Fruit fly (Drosophila melanogaster) whole organism, prepupa: ENCODE data around the gene Abd-B.
A peak's percentile ranks its signal among the peaks of the same experiment; 100 is the strongest.

Experiments
- Blimp-1 ChIP-seq: fragments of 200-800 bp; sonication (Bioruptor generic); optimal IDR thresholded peaks from 3 replicates; lab custom pipeline; 2017; ENCODE audit warnings: missing biosample characterization, missing genetic modification characterization, mild to moderate bottlenecking, moderate library complexity, missing genetic modification reagents
- CG10631 ChIP-seq: fragments of 200-800 bp; sonication (Bioruptor generic); optimal IDR thresholded peaks from 2 replicates; lab custom pipeline; 2016; ENCODE audit warnings: missing biosample characterization, missing genetic modification characterization
- CG10669 ChIP-seq: fragments of 200-800 bp; sonication (Bioruptor generic); optimal IDR thresholded peaks from 3 replicates; lab custom pipeline; 2018; ENCODE audit warnings: missing biosample characterization, mild to moderate bottlenecking, missing genetic modification characterization, moderate library complexity
- CG11294 ChIP-seq: fragments of 200-800 bp; sonication (Bioruptor generic); IDR thresholded peaks from 2 replicates; pipeline ENCODE4 v1.3.6; 2022; ENCODE audit warnings: missing biosample characterization, missing genetic modification characterization
- CG11762 ChIP-seq: fragments of 200-800 bp; sonication (Bioruptor generic); optimal IDR thresholded peaks from 3 replicates; lab custom pipeline; 2016; ENCODE audit warnings: missing biosample characterization, missing genetic modification characterization; ENCODE audit not compliant: insufficient read depth
- CG11902 ChIP-seq: fragments of 200-800 bp; sonication (Bioruptor generic); optimal IDR thresholded peaks from 3 replicates; lab custom pipeline; 2016; ENCODE audit warnings: missing biosample characterization, missing genetic modification characterization
- CG1621 ChIP-seq: fragments of 200-800 bp; sonication (Bioruptor generic); optimal IDR thresholded peaks from 3 replicates; lab custom pipeline; 2018; ENCODE audit warnings: missing biosample characterization, mild to moderate bottlenecking, missing genetic modification characterization
- CG16779 ChIP-seq: fragments of 200-800 bp; sonication (Bioruptor generic); optimal IDR thresholded peaks from 3 replicates; lab custom pipeline; 2017; ENCODE audit warnings: missing biosample characterization, mild to moderate bottlenecking, missing genetic modification characterization
- CG3032 ChIP-seq: fragments of 200-800 bp; optimal IDR thresholded peaks from 2 replicates; lab custom pipeline; 2019; ENCODE audit warnings: missing biosample characterization, mild to moderate bottlenecking, missing genetic modification characterization, moderate library complexity
- CG34406 ChIP-seq: fragments of 200-800 bp; sonication (Bioruptor generic); optimal IDR thresholded peaks from 3 replicates; lab custom pipeline; 2016; ENCODE audit warnings: missing biosample characterization, missing genetic modification characterization
- CG3919 ChIP-seq: fragments of 200-800 bp; sonication (Bioruptor generic); optimal IDR thresholded peaks from 3 replicates; lab custom pipeline; 2016; ENCODE audit warnings: missing biosample characterization, missing genetic modification characterization
- CG6276 ChIP-seq: fragments of 200-800 bp; sonication (Bioruptor generic); optimal IDR thresholded peaks from 2 replicates; lab custom pipeline; 2017; ENCODE audit warnings: missing biosample characterization, mild to moderate bottlenecking, missing genetic modification characterization
- CG6808 ChIP-seq: fragments of 200-800 bp; sonication (Bioruptor generic); optimal IDR thresholded peaks from 3 replicates; lab custom pipeline; 2017; ENCODE audit warnings: missing biosample characterization, missing genetic modification characterization, mild to moderate bottlenecking, moderate library complexity, missing genetic modification reagents
- CG6854 ChIP-seq: fragments of 200-800 bp; sonication (Bioruptor generic); optimal IDR thresholded peaks from 2 replicates; lab custom pipeline; 2017; ENCODE audit warnings: missing biosample characterization, mild to moderate bottlenecking, missing genetic modification characterization
- CG7368 ChIP-seq: fragments of 200-800 bp; sonication (Bioruptor generic); optimal IDR thresholded peaks from 3 replicates; lab custom pipeline; 2016; ENCODE audit warnings: missing biosample characterization, missing genetic modification characterization
- CG8119 ChIP-seq: fragments of 200-800 bp; sonication (Bioruptor generic); IDR thresholded peaks from 3 replicates; pipeline ENCODE4 v1.3.6; 2022; ENCODE audit warnings: missing biosample characterization, missing genetic modification characterization
- CG8319 ChIP-seq: fragments of 200-800 bp; sonication (Bioruptor generic); optimal IDR thresholded peaks from 3 replicates; lab custom pipeline; 2016; ENCODE audit warnings: missing biosample characterization, missing genetic modification characterization
- CG9139 ChIP-seq: fragments of 200-800 bp; sonication (Bioruptor generic); optimal IDR thresholded peaks from 3 replicates; lab custom pipeline; 2017; ENCODE audit warnings: missing biosample characterization, mild to moderate bottlenecking, missing genetic modification characterization
- Eip75B ChIP-seq: fragments of 200-800 bp; sonication (Bioruptor generic); optimal IDR thresholded peaks from 3 replicates; lab custom pipeline; 2016; ENCODE audit warnings: missing biosample characterization, missing genetic modification characterization
- Eip78C ChIP-seq: fragments of 200-800 bp; sonication (Bioruptor generic); peaks from one replicate; lab custom pipeline; 2016; ENCODE audit warnings: missing biosample characterization, missing genetic modification characterization
- Hr38 ChIP-seq: sonication (Bioruptor generic); optimal IDR thresholded peaks from 2 replicates; lab custom pipeline; 2016; ENCODE audit warnings: missing biosample characterization, missing genetic modification characterization
- Hr4 ChIP-seq: fragments of 200-800 bp; sonication (Bioruptor generic); optimal IDR thresholded peaks from 3 replicates; lab custom pipeline; 2016; ENCODE audit warnings: missing biosample characterization, missing genetic modification characterization
- Lpt ChIP-seq: fragments of 200-800 bp; sonication (Bioruptor generic); optimal IDR thresholded peaks from 3 replicates; lab custom pipeline; 2016; ENCODE audit warnings: missing biosample characterization, missing genetic modification characterization
- Met ChIP-seq: fragments of 200-800 bp; sonication (Bioruptor generic); optimal IDR thresholded peaks from 3 replicates; lab custom pipeline; 2016; ENCODE audit warnings: missing biosample characterization, missing genetic modification characterization
- OdsH ChIP-seq: fragments of 200-800 bp; sonication (Bioruptor generic); optimal IDR thresholded peaks from 3 replicates; lab custom pipeline; 2016; ENCODE audit warnings: missing biosample characterization, missing genetic modification characterization
- Sox14 ChIP-seq: fragments of 200-800 bp; sonication (Bioruptor generic); optimal IDR thresholded peaks from 3 replicates; lab custom pipeline; 2016; ENCODE audit warnings: missing biosample characterization, missing genetic modification characterization
- achi ChIP-seq: fragments of 200-800 bp; sonication (Bioruptor generic); optimal IDR thresholded peaks from 3 replicates; lab custom pipeline; 2016; ENCODE audit warnings: missing biosample characterization, missing genetic modification characterization
- dac ChIP-seq: fragments of 200-800 bp; sonication (Bioruptor generic); optimal IDR thresholded peaks from 2 replicates; lab custom pipeline; 2017; ENCODE audit warnings: missing biosample characterization, mild to moderate bottlenecking, missing genetic modification characterization
- dsx ChIP-seq: fragments of 200-800 bp; optimal IDR thresholded peaks from 3 replicates; lab custom pipeline; 2019; ENCODE audit warnings: missing biosample characterization, mild to moderate bottlenecking, missing genetic modification characterization, moderate library complexity; ENCODE audit not compliant: poor library complexity, severe bottlenecking
- eg ChIP-seq: fragments of 200-800 bp; sonication (Bioruptor generic); IDR thresholded peaks from 3 replicates; pipeline ENCODE4 v1.3.6; 2022; ENCODE audit warnings: missing biosample characterization, missing genetic modification characterization
- esn ChIP-seq: fragments of 200-800 bp; sonication (Bioruptor generic); optimal IDR thresholded peaks from 2 replicates; lab custom pipeline; 2016; ENCODE audit warnings: missing biosample characterization, mild to moderate bottlenecking, missing genetic modification characterization, moderate library complexity
- fd59A ChIP-seq: fragments of 200-800 bp; sonication (Bioruptor generic); optimal IDR thresholded peaks from 2 replicates; lab custom pipeline; 2017; ENCODE audit warnings: missing biosample characterization, mild to moderate bottlenecking, missing genetic modification characterization, missing genetic modification reagents
- fd85E ChIP-seq: fragments of 200-800 bp; sonication (Bioruptor generic); optimal IDR thresholded peaks from 3 replicates; lab custom pipeline; 2016; ENCODE audit warnings: missing biosample characterization, missing genetic modification characterization
- fkh ChIP-seq: fragments of 200-800 bp; sonication (Bioruptor generic); optimal IDR thresholded peaks from 3 replicates; lab custom pipeline; 2017; ENCODE audit warnings: missing biosample characterization, mild to moderate bottlenecking, missing genetic modification characterization, moderate library complexity
- lz ChIP-seq: fragments of 200-800 bp; sonication (Bioruptor generic); optimal IDR thresholded peaks from 3 replicates; lab custom pipeline; 2016; ENCODE audit warnings: missing biosample characterization, missing genetic modification characterization
- net ChIP-seq: fragments of 200-800 bp; sonication (Bioruptor generic); optimal IDR thresholded peaks from 3 replicates; lab custom pipeline; 2016; ENCODE audit warnings: missing biosample characterization, missing genetic modification characterization
- pdm3 ChIP-seq: fragments of 200-800 bp; sonication (Bioruptor generic); optimal IDR thresholded peaks from 3 replicates; lab custom pipeline; 2016; ENCODE audit warnings: missing biosample characterization, missing genetic modification characterization
- salr ChIP-seq, 2 experiments: fragments of 200-800 bp; sonication (Bioruptor generic); optimal IDR thresholded peaks; 3 replicates each; lab custom pipeline; 2016 to 2018; ENCODE audit warnings: missing biosample characterization in 2 of 2, missing genetic modification characterization in 2 of 2, mild to moderate bottlenecking in 1 of 2
- spab ChIP-seq: fragments of 200-800 bp; sonication (Bioruptor generic); optimal IDR thresholded peaks from 2 replicates; lab custom pipeline; 2017; ENCODE audit warnings: missing biosample characterization, mild to moderate bottlenecking, missing genetic modification characterization, missing genetic modification reagents
- svp ChIP-seq: fragments of 200-800 bp; sonication (Bioruptor generic); peaks from one replicate; lab custom pipeline; 2016; ENCODE audit warnings: missing biosample characterization, missing genetic modification characterization
- topi ChIP-seq: fragments of 200-800 bp; sonication (Bioruptor generic); optimal IDR thresholded peaks from 3 replicates; lab custom pipeline; 2016; ENCODE audit warnings: missing biosample characterization, missing genetic modification characterization

The Abd-B gene

DNA sequence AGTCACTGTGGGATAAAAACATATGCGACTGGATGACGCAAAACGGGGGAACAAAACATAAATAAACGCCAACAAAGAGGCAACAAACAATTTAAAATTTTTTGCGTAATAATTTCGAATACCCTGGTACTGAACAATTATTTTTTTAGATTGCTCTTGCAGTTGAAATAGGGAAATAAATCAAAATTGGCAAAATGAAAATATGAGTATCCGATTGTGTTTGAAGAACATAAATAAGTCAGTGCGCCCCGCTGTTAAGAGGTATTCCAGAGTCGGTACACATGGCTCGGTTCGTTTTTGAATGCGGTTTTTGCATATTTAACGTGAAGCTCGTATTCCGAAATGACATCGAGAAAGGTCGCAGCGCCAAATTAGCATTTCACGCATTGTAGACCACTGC is 13.5 kb upstream of the Abd-B start (continued):
- no peak for TF ChIP-seq eg (GFP tag; lab: Robert Waterston, UW)
- no peak for TF ChIP-seq net (GFP tag; lab: Kevin White, UChicago)
- peak; percentile 8 for TF ChIP-seq pdm3 (GFP tag; lab: Kevin White, UChicago)
- TF ChIP-seq CG16779 (tag; lab: Kevin White, UChicago), result no peak
- peak; percentile 32 for TF ChIP-seq OdsH
- TF ChIP-seq achi, result peak; percentile 13
- no peak for TF ChIP-seq dsx (GFP tag; lab: Kevin White, UChicago)
- no peak for TF ChIP-seq salr (GFP tag; optimal IDR thresholded peaks at IDR 0.05; lab: Kevin White, UChicago)
- TF ChIP-seq CG34406, result peak; percentile 19
- no peak for TF ChIP-seq CG1621 (tag; lab: Kevin White, UChicago)
- TF ChIP-seq fd59A, result no peak
- no peak for TF ChIP-seq Hr38 (GFP tag; lab: Kevin White, UChicago)
- peak; percentile 1 for TF ChIP-seq Hr4 (GFP tag; lab: Kevin White, UChicago)
- peak; percentile 73 for TF ChIP-seq topi (GFP tag; lab: Kevin White, UChicago)
- peak; percentile 10 for TF ChIP-seq Eip75B (GFP tag; lab: Kevin White, UChicago)
- peak; percentile 20 for TF ChIP-seq Blimp-1 (GFP tag; lab: Kevin White, UChicago)
- peak; percentile 43 for TF ChIP-seq Met (GFP tag; lab: Kevin White, UChicago)
- no peak for TF ChIP-seq CG8119 (GFP tag; lab: Robert Waterston, UW)
- TF ChIP-seq Lpt (GFP tag; lab: Kevin White, UChicago), result no peak
- TF ChIP-seq CG8319, result peak; percentile 5
- no peak for TF ChIP-seq spab (GFP tag; lab: Kevin White, UChicago)
- TF ChIP-seq Sox14 (GFP tag; lab: Kevin White, UChicago), result peak; percentile 52
- peak; percentile 86 for TF ChIP-seq svp
- no peak for TF ChIP-seq CG6276 (GFP tag; lab: Kevin White, UChicago)
- no peak for TF ChIP-seq dac
- TF ChIP-seq CG10631 (GFP tag; lab: Kevin White, UChicago), result peak; percentile 5
- TF ChIP-seq CG3919, result peak; percentile 12
- no peak for TF ChIP-seq CG7368 (GFP tag; lab: Kevin White, UChicago)
- no peak for TF ChIP-seq fkh (GFP tag; lab: Kevin White, UChicago)
- TF ChIP-seq CG11902 (GFP tag; lab: Kevin White, UChicago), result peak; percentile 30
- no peak for TF ChIP-seq CG11294 (GFP tag; lab: Robert Waterston, UW)

DNA sequence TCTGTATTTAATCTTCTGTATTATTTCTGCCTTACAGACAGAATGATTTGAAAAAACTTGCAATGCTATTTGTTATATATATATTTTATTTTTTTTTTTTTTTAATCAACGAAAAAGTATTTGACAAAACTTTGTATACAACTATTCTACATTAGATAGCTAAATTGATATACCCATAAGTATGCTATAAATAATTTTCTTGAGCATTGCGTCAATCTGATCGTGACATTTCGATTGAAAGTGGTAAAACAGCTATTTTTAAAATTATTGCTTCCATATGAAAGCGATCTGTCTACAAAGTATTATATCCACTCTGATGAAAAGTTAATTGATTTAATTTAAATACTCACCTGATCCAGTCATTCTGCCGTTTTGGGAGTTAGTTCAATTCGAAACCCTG is 12.2 kb upstream of the Abd-B start:
- TF ChIP-seq salr (GFP tag; optimal IDR thresholded peaks at IDR 0.05; lab: Kevin White, UChicago) (no peak), esn (GFP tag; lab: Kevin White, UChicago) (no peak), fkh (GFP tag; lab: Kevin White, UChicago) (no peak), fd59A (no peak), CG11762 (no peak), CG3032 (tag; lab: Kevin White, UChicago) (no peak), Hr4 (GFP tag; lab: Kevin White, UChicago) (no peak), CG34406 (no peak)
- TF ChIP-seq, all 60 proteins: peak for 0

DNA sequence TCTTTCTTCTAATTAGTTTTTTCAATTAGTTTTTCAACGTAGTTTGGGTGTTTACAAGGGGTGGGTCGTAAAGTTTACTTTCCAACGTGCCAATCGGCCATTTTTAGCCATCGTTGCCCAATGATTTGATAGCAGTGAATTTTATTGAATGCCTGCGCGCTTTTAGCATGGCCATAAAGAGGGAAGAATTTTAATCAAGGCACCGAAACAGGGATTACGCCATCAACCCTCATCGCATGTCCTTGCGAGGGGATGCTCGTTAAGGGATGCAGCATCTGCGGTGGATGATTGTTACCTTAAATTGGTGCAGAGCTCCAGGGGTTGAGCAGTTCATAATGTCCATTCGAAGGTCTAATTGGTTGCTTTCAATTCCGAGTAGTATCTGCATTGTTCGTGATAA is 11.0 kb upstream of the Abd-B start:
- TF ChIP-seq CG6854 (GFP tag; lab: Kevin White, UChicago) (no peak), CG8119 (GFP tag; lab: Robert Waterston, UW) (no peak), CG6808 (GFP tag; lab: Kevin White, UChicago) (no peak), lz (GFP tag; lab: Kevin White, UChicago) (no peak), fd85E (GFP tag; lab: Kevin White, UChicago) (no peak), svp (no peak), CG3919 (no peak), Eip75B (GFP tag; lab: Kevin White, UChicago) (no peak), CG11294 (GFP tag; lab: Robert Waterston, UW) (no peak), Eip78C (no peak), CG9139 (GFP tag; lab: Kevin White, UChicago) (no peak), CG10669 (GFP tag; lab: Kevin White, UChicago) (no peak)
- TF ChIP-seq, all 60 proteins: peak for 0
